Fruit fly (Drosophila melanogaster) Kc167 (cell line): ENCODE measurements around the gene mei-41.

Source experiments
- Myc ChIP-seq: fragments of >200 bp; optimal IDR thresholded peaks from 2 replicates; lab custom pipeline; 2017; ENCODE audit warnings: missing external identifiers
- Sin3A ChIP-seq: fragments of >200 bp; optimal IDR thresholded peaks from 2 replicates; lab custom pipeline; 2018; ENCODE audit warnings: missing external identifiers
- h ChIP-seq: fragments of >200 bp; optimal IDR thresholded peaks from 3 replicates; lab custom pipeline; 2018; ENCODE audit warnings: missing external identifiers
- insv ChIP-seq: fragments of >200 bp; optimal IDR thresholded peaks from 3 replicates; lab custom pipeline; 2018; ENCODE audit warnings: missing external identifiers
- psq ChIP-seq: fragments of >200 bp; optimal IDR thresholded peaks from 2 replicates; lab custom pipeline; 2017; ENCODE audit warnings: missing external identifiers
- ttk ChIP-seq: sonication (Bioruptor generic); optimal IDR thresholded peaks from 2 replicates; lab custom pipeline; 2017; ENCODE audit warnings: missing external identifiers

DNA sequence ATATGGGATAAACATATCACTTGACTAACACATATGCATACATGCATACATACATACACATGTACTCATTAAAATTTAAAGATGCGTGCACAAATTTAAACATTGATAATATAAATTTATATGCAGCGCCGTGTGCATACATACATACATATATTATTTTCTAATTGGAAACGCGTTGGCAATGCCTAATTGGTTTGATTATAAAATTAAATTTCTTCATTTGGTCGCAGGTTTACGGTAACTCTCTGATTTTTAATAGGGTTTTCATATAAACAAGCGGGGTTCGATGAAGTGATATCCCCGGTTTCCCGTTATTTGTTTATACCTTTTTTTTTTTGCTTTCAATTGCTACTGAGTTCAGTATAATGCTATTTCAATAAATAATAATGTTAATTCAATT, 17.4 kb upstream of the mei-41 start:
- no peak for TF ChIP-seq insv (lab: Kevin White, UChicago)
- TF ChIP-seq psq (lab: Kevin White, UChicago) = no peak
- TF ChIP-seq Myc = no peak
- no peak for TF ChIP-seq h (lab: Kevin White, UChicago)
- TF ChIP-seq ttk (lab: Kevin White, UChicago) = no peak
- no peak for TF ChIP-seq Sin3A (lab: Kevin White, UChicago)
